Fruit fly (Drosophila melanogaster): Measurements from ENCODE around the gene CG43389.
A peak's percentile ranks its signal among the peaks of the same experiment; 100 is the strongest.

CG43389 gene

DNA sequence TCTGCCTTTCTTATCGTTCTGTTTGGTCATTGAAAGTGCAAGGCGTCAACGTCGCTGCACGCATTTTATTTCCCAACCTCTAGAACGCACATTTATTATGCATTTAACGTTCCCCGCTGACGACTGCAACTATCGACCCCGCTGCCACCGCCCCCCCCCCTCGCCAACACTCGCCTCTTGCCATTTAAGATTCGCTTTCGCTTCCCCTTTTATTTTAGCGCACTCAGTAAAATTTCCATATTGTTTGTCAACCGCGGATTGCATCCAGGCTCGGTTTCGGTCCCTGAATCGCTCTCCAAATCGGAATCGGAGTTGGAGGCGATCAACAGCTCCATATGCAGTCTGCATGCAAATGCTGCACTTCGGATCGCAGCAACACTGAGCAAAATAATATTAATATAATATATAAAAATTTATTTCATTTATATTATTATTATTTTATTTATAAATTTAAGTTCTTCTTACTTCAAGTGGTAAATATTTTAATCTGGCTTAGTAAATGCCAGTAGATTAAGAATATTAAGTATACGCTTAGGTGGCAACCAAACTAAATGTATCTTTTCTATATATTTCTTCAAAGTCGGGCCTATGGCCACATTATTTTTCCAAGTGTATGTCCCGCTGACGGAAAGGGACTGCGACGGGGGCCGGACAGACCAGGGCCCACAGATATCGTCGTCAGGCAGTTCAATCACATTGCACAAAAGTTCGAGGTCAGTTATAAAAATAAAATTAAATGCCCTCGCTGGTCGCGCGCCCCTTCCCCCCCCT is 7.0 kb upstream of the CG43389 start:
- TF ChIP-seq GATAd (GFP tag; optimal IDR thresholded peaks at IDR 0.05): peak; percentile 30
- TF ChIP-seq brk (GFP tag; optimal IDR thresholded peaks at IDR 0.05): peak; percentile 90
- TF ChIP-seq sage (GFP tag; optimal IDR thresholded peaks at IDR 0.05): peak; percentile 85
- peak; percentile 91 for TF ChIP-seq h (GFP tag; optimal IDR thresholded peaks at IDR 0.05)
- TF ChIP-seq Dfd (GFP tag; optimal IDR thresholded peaks at IDR 0.05): no peak
- TF ChIP-seq br (GFP tag; optimal IDR thresholded peaks at IDR 0.05): peak; percentile 85
- TF ChIP-seq dmrt93B (GFP tag; optimal IDR thresholded peaks at IDR 0.05): peak; percentile 93
- TF ChIP-seq N (GFP tag; optimal IDR thresholded peaks at IDR 0.05): no peak
- TF ChIP-seq Abd-B (GFP tag; optimal IDR thresholded peaks at IDR 0.05): no peak
- TF ChIP-seq rgr (GFP tag; optimal IDR thresholded peaks at IDR 0.05): peak; percentile 94
- TF ChIP-seq Rel (GFP tag; optimal IDR thresholded peaks at IDR 0.05): peak; percentile 75
- TF ChIP-seq Rel (tag; optimal IDR thresholded peaks at IDR 0.05): peak; percentile 80
- TF ChIP-seq Sp1 (GFP tag; optimal IDR thresholded peaks at IDR 0.05): peak; percentile 98
- peak; percentile 30 for TF ChIP-seq Jra (GFP tag; optimal IDR thresholded peaks at IDR 0.05)
- peak; percentile 89 for TF ChIP-seq Hnf4 (GFP tag; optimal IDR thresholded peaks at IDR 0.05)
- no peak for TF ChIP-seq dsf (GFP tag; optimal IDR thresholded peaks at IDR 0.05; ENCODE audit: borderline replicate concordance)
- TF ChIP-seq ey (GFP tag; optimal IDR thresholded peaks at IDR 0.05): peak; percentile 84
- TF ChIP-seq Hr78 (GFP tag; optimal IDR thresholded peaks at IDR 0.05): no peak
- TF ChIP-seq CG32264 (GFP tag; optimal IDR thresholded peaks at IDR 0.05): peak; percentile 85
- TF ChIP-seq OdsH (GFP tag; optimal IDR thresholded peaks at IDR 0.05): peak; percentile 90
- no peak for TF ChIP-seq sv (GFP tag; optimal IDR thresholded peaks at IDR 0.05)
- peak; percentile 74 for TF ChIP-seq tai (GFP tag; optimal IDR thresholded peaks at IDR 0.05)
- peak; percentile 80 for TF ChIP-seq CG9705 (GFP tag; optimal IDR thresholded peaks at IDR 0.05)
- peak; percentile 89 for TF ChIP-seq fru (GFP tag; optimal IDR thresholded peaks at IDR 0.05)
- TF ChIP-seq psq (GFP tag; optimal IDR thresholded peaks at IDR 0.05): peak; percentile 94
- TF ChIP-seq woc (GFP tag; optimal IDR thresholded peaks at IDR 0.05): peak; percentile 79
- TF ChIP-seq pan (optimal IDR thresholded peaks at IDR 0.05): no peak
- peak; percentile 71 for TF ChIP-seq CrebA (GFP tag; optimal IDR thresholded peaks at IDR 0.05; ENCODE audit: borderline replicate concordance)
- TF ChIP-seq Hr83 (GFP tag; optimal IDR thresholded peaks at IDR 0.05; ENCODE audit: poor library complexity, severe bottlenecking): peak; percentile 17
- TF ChIP-seq dl (GFP tag; optimal IDR thresholded peaks at IDR 0.05; ENCODE audit: insufficient read depth in 1 of 2, partially characterized antibody in 2 of 2): no peak
- TF ChIP-seq HLH106 (tag; optimal IDR thresholded peaks at IDR 0.05): peak; percentile 97
- peak; percentile 60 to 87 for TF ChIP-seq foxo (GFP tag; optimal IDR thresholded peaks at IDR 0.05)

DNA sequence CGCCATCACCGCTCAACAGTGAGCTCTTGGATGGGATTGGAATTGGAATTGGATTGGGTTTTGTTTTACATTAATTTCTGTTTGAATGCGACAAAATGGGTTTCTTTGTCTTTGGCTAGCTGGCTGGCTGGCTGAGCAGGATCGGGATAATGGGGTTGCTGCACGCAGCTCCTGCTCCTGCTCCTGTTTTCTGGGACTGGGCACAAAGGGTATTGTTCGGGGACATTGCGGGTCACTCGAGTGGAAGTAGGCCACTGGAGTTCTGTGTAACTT is 6.5 kb upstream of the CG43389 start:
- TF ChIP-seq lola (GFP tag; optimal IDR thresholded peaks at IDR 0.05) (peak; percentile 3), HLH106 (tag; optimal IDR thresholded peaks at IDR 0.05) (no peak), ey (GFP tag; optimal IDR thresholded peaks at IDR 0.05) (no peak)

DNA sequence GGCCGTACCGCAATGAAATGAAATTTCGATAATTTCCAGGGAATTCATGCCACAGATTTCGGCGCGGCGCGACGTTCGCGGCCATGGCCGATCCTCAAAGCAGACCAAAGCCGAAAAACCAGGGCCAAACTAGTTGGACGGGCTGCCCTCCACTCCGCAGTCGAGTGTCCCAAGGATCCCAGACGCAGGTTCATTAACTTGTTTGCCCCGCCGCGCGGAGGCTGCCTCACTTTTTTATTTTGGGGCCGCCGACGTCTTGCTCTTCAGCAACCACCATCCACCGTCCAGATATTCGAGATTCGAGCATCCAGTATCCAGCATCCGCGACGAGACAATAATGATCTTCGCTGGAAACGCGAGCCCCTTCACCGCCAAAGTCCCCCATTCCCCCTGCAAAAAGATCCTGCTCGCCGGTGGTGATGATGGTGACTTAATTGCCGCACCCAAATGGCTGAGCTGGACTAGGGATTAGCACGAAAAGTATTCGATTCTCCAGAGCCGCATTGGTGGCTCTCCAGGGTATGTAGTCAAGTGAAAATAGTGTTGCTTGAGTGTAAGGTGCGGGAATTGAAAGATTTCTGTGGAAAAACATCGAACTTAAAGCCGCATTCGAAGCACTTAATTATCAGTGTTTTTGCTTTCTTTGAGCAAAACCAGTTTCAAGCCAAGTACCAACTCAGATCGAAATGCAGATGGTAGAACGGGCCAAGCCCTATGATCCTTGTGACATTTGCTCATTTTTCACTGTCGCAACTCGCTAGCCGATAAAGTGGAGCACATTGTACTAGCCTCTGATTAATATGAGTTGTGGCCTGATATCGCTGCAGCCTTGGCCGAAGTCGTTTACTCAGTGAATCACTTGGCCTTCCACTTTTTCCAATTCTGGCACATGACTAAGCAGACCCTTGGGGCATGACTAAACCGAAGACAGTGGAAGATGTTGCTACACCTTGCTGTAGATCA is 5.4 kb upstream of the CG43389 start:
- TF ChIP-seq fru (GFP tag; optimal IDR thresholded peaks at IDR 0.05) (peak; percentile 65), CrebA (GFP tag; optimal IDR thresholded peaks at IDR 0.05; ENCODE audit: borderline replicate concordance) (peak; percentile 44), sage (GFP tag; optimal IDR thresholded peaks at IDR 0.05) (no peak), lola (GFP tag; optimal IDR thresholded peaks at IDR 0.05) (no peak), dl (GFP tag; optimal IDR thresholded peaks at IDR 0.05; ENCODE audit: insufficient read depth in 1 of 2, partially characterized antibody in 2 of 2) (peak in 1 of 2 experiments; percentile 52), Dif (GFP tag; optimal IDR thresholded peaks at IDR 0.05; ENCODE audit: partially characterized antibody) (peak; percentile 76), psq (GFP tag; optimal IDR thresholded peaks at IDR 0.05) (peak; percentile 55), Sp1 (GFP tag; optimal IDR thresholded peaks at IDR 0.05) (peak; percentile 12), Jra (GFP tag; optimal IDR thresholded peaks at IDR 0.05) (peak; percentile 8), br (GFP tag; optimal IDR thresholded peaks at IDR 0.05) (peak; percentile 22), jim (GFP tag; optimal IDR thresholded peaks at IDR 0.05) (peak; percentile 68), Abd-B (GFP tag; optimal IDR thresholded peaks at IDR 0.05) (no peak)
